Fruit fly (Drosophila melanogaster) whole organism, embryonic: Measurements from ENCODE around the gene Myo95E.

Experiments used
- CG10431 ChIP-seq: fragments of 200-800 bp; sonication (Bioruptor generic); optimal IDR thresholded peaks from 3 replicates; lab custom pipeline; 2018; ENCODE audit warnings: missing biosample characterization, mild to moderate bottlenecking, missing genetic modification characterization
- CG10654 ChIP-seq: fragments of 200-800 bp; sonication (Bioruptor generic); optimal IDR thresholded peaks from 2 replicates; lab custom pipeline; 2016; ENCODE audit warnings: missing biosample characterization, missing genetic modification characterization
- CG11504 ChIP-seq: fragments of 200-800 bp; sonication (Bioruptor generic); optimal IDR thresholded peaks from 3 replicates; lab custom pipeline; 2019; ENCODE audit warnings: missing biosample characterization, mild to moderate bottlenecking, missing genetic modification characterization, moderate library complexity
- CG11560 ChIP-seq: fragments of 200-800 bp; sonication (Bioruptor generic); IDR thresholded peaks from 3 replicates; pipeline ENCODE4 v1.3.6; 2022; ENCODE audit warnings: missing biosample characterization, missing genetic modification characterization
- CG11695 ChIP-seq: fragments of 200-800 bp; sonication (Bioruptor generic); IDR thresholded peaks from 3 replicates; pipeline ENCODE4 v1.3.6; 2022; ENCODE audit warnings: missing biosample characterization, missing genetic modification characterization
- CG12071 ChIP-seq: fragments of 200-800 bp; sonication (Bioruptor generic); optimal IDR thresholded peaks from 3 replicates; lab custom pipeline; 2018; ENCODE audit warnings: missing biosample characterization, mild to moderate bottlenecking, missing genetic modification characterization
- CG12391 ChIP-seq: fragments of 200-800 bp; sonication (Bioruptor generic); optimal IDR thresholded peaks from 3 replicates; lab custom pipeline; 2018; ENCODE audit warnings: missing biosample characterization, mild to moderate bottlenecking, missing genetic modification characterization, moderate library complexity
- CG12744 ChIP-seq: fragments of 200-800 bp; sonication (Bioruptor generic); optimal IDR thresholded peaks from 2 replicates; lab custom pipeline; 2016; ENCODE audit warnings: missing biosample characterization, missing genetic modification characterization
- CG13775 ChIP-seq: fragments of 200-800 bp; sonication (Bioruptor generic); optimal IDR thresholded peaks from 3 replicates; lab custom pipeline; 2017; ENCODE audit warnings: missing biosample characterization, mild to moderate bottlenecking, missing genetic modification characterization
- CG14441 ChIP-seq: fragments of 200-800 bp; sonication (Bioruptor generic); IDR thresholded peaks from 2 replicates; pipeline ENCODE4 v1.3.6; 2022; ENCODE audit warnings: missing biosample characterization, missing genetic modification characterization
- CG14860 ChIP-seq: fragments of 200-800 bp; sonication (Bioruptor generic); IDR thresholded peaks from 3 replicates; pipeline ENCODE4 v1.3.6; 2022; ENCODE audit warnings: missing biosample characterization, missing genetic modification characterization; ENCODE audit not compliant: partially characterized antibody
- CG15479 ChIP-seq: fragments of 200-800 bp; sonication (Bioruptor generic); optimal IDR thresholded peaks from 3 replicates; lab custom pipeline; 2019; ENCODE audit warnings: missing biosample characterization, mild to moderate bottlenecking, missing genetic modification characterization, moderate library complexity
- CG18599 ChIP-seq: fragments of 200-800 bp; sonication (Bioruptor generic); optimal IDR thresholded peaks from 3 replicates; lab custom pipeline; 2017; ENCODE audit warnings: missing biosample characterization, missing genetic modification characterization, mild to moderate bottlenecking, moderate library complexity, missing genetic modification reagents
- CG3281 ChIP-seq: fragments of 200-800 bp; sonication (Bioruptor generic); optimal IDR thresholded peaks from 3 replicates; lab custom pipeline; 2017; ENCODE audit warnings: missing biosample characterization, mild to moderate bottlenecking, missing genetic modification characterization
- CG3995 ChIP-seq: fragments of 200-800 bp; sonication (Bioruptor generic); optimal IDR thresholded peaks from 3 replicates; lab custom pipeline; 2016; ENCODE audit warnings: missing biosample characterization, missing genetic modification characterization
- CG5245 ChIP-seq: fragments of 200-800 bp; sonication (Bioruptor generic); optimal IDR thresholded peaks from 3 replicates; lab custom pipeline; 2016; ENCODE audit warnings: missing biosample characterization, missing genetic modification characterization
- CG6254 ChIP-seq: fragments of 200-800 bp; sonication (Bioruptor generic); optimal IDR thresholded peaks from 3 replicates; lab custom pipeline; 2017; ENCODE audit warnings: mild to moderate bottlenecking, missing biosample characterization, missing genetic modification reagents, missing genetic modification characterization
- CG7963 ChIP-seq: fragments of 200-800 bp; sonication (Bioruptor generic); IDR thresholded peaks from 3 replicates; pipeline ENCODE4 v1.3.6; 2022; ENCODE audit warnings: missing biosample characterization, missing genetic modification characterization; ENCODE audit not compliant: partially characterized antibody
- CG9437 ChIP-seq: fragments of 200-800 bp; sonication (Bioruptor generic); optimal IDR thresholded peaks from 2 replicates; lab custom pipeline; 2018; ENCODE audit warnings: missing biosample characterization, mild to moderate bottlenecking, missing genetic modification characterization
- CG9876 ChIP-seq: fragments of 200-800 bp; sonication (Bioruptor generic); optimal IDR thresholded peaks from 2 replicates; lab custom pipeline; 2016; ENCODE audit warnings: missing biosample characterization, missing genetic modification characterization
- Ets97D ChIP-seq: fragments of 200-800 bp; sonication (Bioruptor generic); optimal IDR thresholded peaks from 3 replicates; lab custom pipeline; 2016; ENCODE audit warnings: missing biosample characterization, missing genetic modification characterization
- H2.0 ChIP-seq: fragments of 200-800 bp; sonication (Bioruptor generic); IDR thresholded peaks from 2 replicates; pipeline ENCODE4 v1.3.6; 2022; ENCODE audit warnings: missing biosample characterization, missing genetic modification characterization
- Lhr ChIP-seq: fragments of 200-800 bp; sonication (Bioruptor generic); optimal IDR thresholded peaks from 3 replicates; lab custom pipeline; 2017; ENCODE audit warnings: mild to moderate bottlenecking, missing biosample characterization, missing genetic modification reagents, missing genetic modification characterization
- Nf-YC ChIP-seq: fragments of 200-800 bp; optimal IDR thresholded peaks from 3 replicates; lab custom pipeline; 2019; ENCODE audit warnings: missing biosample characterization, mild to moderate bottlenecking, missing genetic modification characterization, moderate library complexity
- NfI ChIP-seq: fragments of 200-800 bp; sonication (Bioruptor generic); optimal IDR thresholded peaks from 3 replicates; lab custom pipeline; 2018; ENCODE audit warnings: missing biosample characterization, mild to moderate bottlenecking, missing genetic modification characterization, moderate library complexity
- Trl ChIP-seq, 3 experiments: fragments of >200 bp in 2 of 3; fragments of 200-800 bp in 1 of 3; sonication (Bioruptor generic) in 1 of 3; optimal IDR thresholded peaks; 2 replicates in 1 of 3; 3 replicates in 2 of 3; lab custom pipeline; 2016 to 2017; ENCODE audit warnings: missing biosample characterization in 1 of 3, missing genetic modification characterization in 1 of 3
- abd-A ChIP-seq: fragments of 200-800 bp; sonication (Bioruptor generic); optimal IDR thresholded peaks from 3 replicates; lab custom pipeline; 2019; ENCODE audit warnings: missing biosample characterization, mild to moderate bottlenecking, missing genetic modification characterization, moderate library complexity
- ase ChIP-seq: fragments of 200-800 bp; sonication (Bioruptor generic); IDR thresholded peaks from 3 replicates; pipeline ENCODE4 v1.3.6; 2022; ENCODE audit warnings: missing biosample characterization, missing genetic modification characterization
- bigmax ChIP-seq: fragments of 200-800 bp; sonication (Bioruptor generic); optimal IDR thresholded peaks from 2 replicates; lab custom pipeline; 2018; ENCODE audit warnings: missing biosample characterization, mild to moderate bottlenecking, missing genetic modification characterization
- bowl ChIP-seq: fragments of 200-800 bp; sonication (Bioruptor generic); IDR thresholded peaks from 2 replicates; pipeline ENCODE4 v1.3.6; 2022; ENCODE audit warnings: missing biosample characterization, missing genetic modification characterization
- cato ChIP-seq: fragments of 200-800 bp; sonication (Bioruptor generic); optimal IDR thresholded peaks from 2 replicates; lab custom pipeline; 2016; ENCODE audit warnings: missing biosample characterization, missing genetic modification characterization, borderline replicate concordance
- chif ChIP-seq, 2 experiments: fragments of 200-800 bp; sonication (Bioruptor generic); optimal IDR thresholded peaks; 3 replicates each; lab custom pipeline; 2016; ENCODE audit warnings: missing biosample characterization in 2 of 2, missing genetic modification characterization in 2 of 2
- dan ChIP-seq: fragments of 200-800 bp; sonication (Bioruptor generic); IDR thresholded peaks from 2 replicates; pipeline ENCODE4 v1.3.6; 2022; ENCODE audit warnings: missing biosample characterization, missing genetic modification characterization
- dm ChIP-seq: fragments of 200-800 bp; sonication (Bioruptor generic); optimal IDR thresholded peaks from 3 replicates; lab custom pipeline; 2016; ENCODE audit warnings: missing biosample characterization, missing genetic modification characterization
- ems ChIP-seq: fragments of 200-800 bp; sonication (Bioruptor generic); optimal IDR thresholded peaks from 3 replicates; lab custom pipeline; 2016; ENCODE audit warnings: missing biosample characterization, missing genetic modification characterization
- fu2 ChIP-seq: fragments of 200-800 bp; sonication (Bioruptor generic); optimal IDR thresholded peaks from 2 replicates; lab custom pipeline; 2016; ENCODE audit warnings: missing biosample characterization, missing genetic modification characterization
- kni ChIP-seq: fragments of 200-800 bp; sonication (Bioruptor generic); optimal IDR thresholded peaks from 3 replicates; lab custom pipeline; 2017; ENCODE audit warnings: mild to moderate bottlenecking, missing biosample characterization, missing genetic modification reagents, missing genetic modification characterization
- knrl ChIP-seq: fragments of 200-800 bp; sonication (Bioruptor generic); IDR thresholded peaks from 3 replicates; pipeline ENCODE4 v1.3.6; 2022; ENCODE audit warnings: missing biosample characterization, missing genetic modification characterization; ENCODE audit not compliant: partially characterized antibody
- lab ChIP-seq: fragments of 200-800 bp; sonication (Bioruptor generic); optimal IDR thresholded peaks from 3 replicates; lab custom pipeline; 2017; ENCODE audit warnings: missing biosample characterization, missing genetic modification characterization, mild to moderate bottlenecking, moderate library complexity, missing genetic modification reagents
- lmd ChIP-seq: fragments of 200-800 bp; sonication (Bioruptor generic); IDR thresholded peaks from 2 replicates; pipeline ENCODE4 v1.3.6; 2022; ENCODE audit warnings: missing biosample characterization, missing genetic modification characterization
- mam ChIP-seq: fragments of 200-800 bp; sonication (Bioruptor generic); optimal IDR thresholded peaks from 3 replicates; lab custom pipeline; 2016; ENCODE audit warnings: missing biosample characterization, missing genetic modification characterization
- nerfin-1 ChIP-seq: fragments of 200-800 bp; sonication (Bioruptor generic); optimal IDR thresholded peaks from 3 replicates; lab custom pipeline; 2019; ENCODE audit warnings: missing biosample characterization, mild to moderate bottlenecking, missing genetic modification characterization, moderate library complexity
- org-1 ChIP-seq: fragments of 200-800 bp; sonication (Bioruptor generic); optimal IDR thresholded peaks from 2 replicates; lab custom pipeline; 2017; ENCODE audit warnings: missing biosample characterization, missing genetic modification characterization
- rib ChIP-seq: fragments of 200-800 bp; sonication (Bioruptor generic); IDR thresholded peaks from 2 replicates; pipeline ENCODE4 v1.3.6; 2022; ENCODE audit warnings: missing biosample characterization, missing genetic modification characterization
- seq ChIP-seq: fragments of 200-800 bp; sonication (Bioruptor generic); IDR thresholded peaks from 2 replicates; pipeline ENCODE4 v1.3.6; 2022; ENCODE audit warnings: missing biosample characterization, missing genetic modification characterization
- sima ChIP-seq: fragments of 200-800 bp; sonication (Bioruptor generic); optimal IDR thresholded peaks from 2 replicates; lab custom pipeline; 2016; ENCODE audit warnings: missing biosample characterization, missing genetic modification characterization
- sqz ChIP-seq: fragments of 200-800 bp; sonication (Bioruptor generic); optimal IDR thresholded peaks from 3 replicates; lab custom pipeline; 2018; ENCODE audit warnings: missing biosample characterization, mild to moderate bottlenecking, missing genetic modification characterization
- tna ChIP-seq: fragments of 200-800 bp; sonication (Bioruptor generic); IDR thresholded peaks from 2 replicates; pipeline ENCODE4 v1.3.6; 2022; ENCODE audit warnings: missing biosample characterization, missing genetic modification characterization; ENCODE audit not compliant: partially characterized antibody

Myo95E gene

DNA sequence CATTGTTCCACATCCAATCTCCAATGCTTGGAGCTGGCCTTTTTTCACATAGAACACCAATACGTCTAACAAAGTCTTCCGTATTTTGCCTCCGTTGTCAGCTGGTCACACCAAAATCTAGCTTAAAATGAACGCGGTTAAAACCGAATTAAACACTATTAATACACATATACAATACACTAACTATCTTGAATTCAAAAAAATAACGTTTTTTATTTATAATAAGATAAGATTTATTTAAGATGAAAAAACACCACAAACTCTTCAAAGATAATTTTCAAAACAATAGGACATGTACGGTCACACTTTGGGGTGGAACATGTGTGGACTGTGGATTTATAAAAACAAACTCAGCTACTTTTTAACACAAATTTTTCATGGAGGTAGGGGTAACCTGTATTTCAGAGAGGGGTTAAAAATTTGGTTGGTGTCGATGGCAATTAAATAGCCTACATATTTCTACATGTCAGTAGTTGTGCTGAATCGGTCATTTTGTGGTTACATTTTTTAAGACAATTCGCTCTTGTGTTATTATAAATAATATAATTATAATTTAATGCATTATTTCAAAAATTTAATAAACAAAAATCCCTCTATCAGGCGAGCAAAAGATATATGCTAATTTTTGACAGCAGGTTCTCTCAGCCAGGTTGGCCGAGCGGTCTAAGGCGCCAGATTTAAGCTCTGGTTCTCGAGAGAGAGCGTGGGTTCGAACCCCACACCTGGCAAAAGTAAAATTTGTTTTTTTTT lies 48.8 kb downstream of the Myo95E start, which contains the start of gene CG13605 (continued):
- TF ChIP-seq chif (GFP tag; optimal IDR thresholded peaks at IDR 0.05; lab: Kevin White, UChicago): peak in 1 of 2 experiments; percentile 50
- peak; percentile 28; the same call in 1 of the 2 replicates for TF ChIP-seq tna
- peak; percentile 72 for TF ChIP-seq CG14441 (GFP tag; lab: Robert Waterston, UW)
- TF ChIP-seq CG12744 (GFP tag; lab: Kevin White, UChicago): peak; percentile 35
- peak; percentile 58 for TF ChIP-seq org-1 (GFP tag; lab: Kevin White, UChicago)
- TF ChIP-seq cato (GFP tag; lab: Kevin White, UChicago): peak; percentile 4
- peak; percentile 81 for TF ChIP-seq mam (GFP tag; lab: Kevin White, UChicago)
- TF ChIP-seq bigmax (GFP tag; lab: Kevin White, UChicago): peak; percentile 21
- no peak for TF ChIP-seq sima
- no peak for TF ChIP-seq CG9876 (GFP tag; lab: Kevin White, UChicago)
- TF ChIP-seq CG3281: peak; percentile 84
- TF ChIP-seq dm: no peak
- TF ChIP-seq H2.0 (GFP tag; lab: Robert Waterston, UW): peak; percentile 63
- peak; percentile 47 for TF ChIP-seq CG5245 (GFP tag; lab: Kevin White, UChicago)
- peak; percentile 38 for TF ChIP-seq sqz (GFP tag; lab: Kevin White, UChicago)
- TF ChIP-seq CG11504 (tag; lab: Kevin White, UChicago): peak; percentile 81
- TF ChIP-seq abd-A (tag; lab: Kevin White, UChicago): peak; percentile 62
- TF ChIP-seq CG6254 (GFP tag; lab: Kevin White, UChicago): peak; percentile 77
- TF ChIP-seq fu2 (GFP tag; lab: Kevin White, UChicago): no peak
- TF ChIP-seq lab (GFP tag; lab: Kevin White, UChicago): peak; percentile 92
- TF ChIP-seq knrl (GFP tag; lab: Robert Waterston, UW): no peak; the same call in 2 of the 3 replicates
- TF ChIP-seq CG3995: peak; percentile 13
- peak; percentile 32 for TF ChIP-seq ems (GFP tag; lab: Kevin White, UChicago)
- no peak for TF ChIP-seq CG11560
- TF ChIP-seq bowl: 0 out of 2 replicates have a peak, but pooled peaks have one; percentile 13
- TF ChIP-seq Ets97D (GFP tag; lab: Kevin White, UChicago): peak; percentile 49
- no peak for TF ChIP-seq CG7963 (GFP tag; lab: Robert Waterston, UW)
- TF ChIP-seq CG11695: peak; percentile 81
- peak; percentile 70 for TF ChIP-seq CG12071
- TF ChIP-seq NfI: peak; percentile 79
- peak; percentile 82 for TF ChIP-seq CG12391 (tag; lab: Kevin White, UChicago)
- TF ChIP-seq CG13775: peak; percentile 63
- TF ChIP-seq CG15479: no peak
- TF ChIP-seq rib: peak; percentile 37
- TF ChIP-seq CG10654 (GFP tag; lab: Kevin White, UChicago): peak; percentile 57
- no peak for TF ChIP-seq kni
- TF ChIP-seq Nf-YC (tag; lab: Kevin White, UChicago): peak; percentile 55
- TF ChIP-seq CG14860: no peak
- TF ChIP-seq Trl (optimal IDR thresholded peaks at IDR 0.05; lab: Kevin White, UChicago): no peak
- peak; percentile 62 for TF ChIP-seq Trl (GFP tag; optimal IDR thresholded peaks at IDR 0.05; lab: Kevin White, UChicago)
- peak; percentile 45 for TF ChIP-seq Lhr (GFP tag; lab: Kevin White, UChicago)
- peak; percentile 68 for TF ChIP-seq nerfin-1 (tag; lab: Kevin White, UChicago)
- TF ChIP-seq CG10431 (GFP tag; lab: Kevin White, UChicago): peak; percentile 46
- peak; percentile 90 for TF ChIP-seq CG18599 (GFP tag; lab: Kevin White, UChicago)
- TF ChIP-seq lmd (GFP tag; lab: Robert Waterston, UW): peak; percentile 76
- peak; percentile 23 for TF ChIP-seq CG9437 (GFP tag; lab: Kevin White, UChicago)
- peak; percentile 68 for TF ChIP-seq seq
- TF ChIP-seq ase (GFP tag; lab: Robert Waterston, UW): peak; percentile 57; the same call in 2 of the 3 replicates
- TF ChIP-seq dan (GFP tag; lab: Robert Waterston, UW): no peak
